Fruit fly (Drosophila melanogaster) whole organism, embryonic: ENCODE measurements around the gene RhoGDI.

ENCODE experiments used
- CG10654 ChIP-seq: fragments of 200-800 bp; sonication (Bioruptor generic); optimal IDR thresholded peaks from 2 replicates; lab custom pipeline; 2016; ENCODE audit warnings: missing biosample characterization, missing genetic modification characterization
- CG11247 ChIP-seq: fragments of 200-800 bp; sonication (Bioruptor generic); IDR thresholded peaks from 2 replicates; pipeline ENCODE4 v1.3.6; 2022; ENCODE audit warnings: missing biosample characterization, missing genetic modification characterization
- CG1233 ChIP-seq: fragments of 200-800 bp; sonication (Bioruptor generic); optimal IDR thresholded peaks from 4 replicates; lab custom pipeline; 2018; ENCODE audit warnings: missing biosample characterization, mild to moderate bottlenecking, missing genetic modification characterization
- CG14710 ChIP-seq: fragments of 200-800 bp; sonication (Bioruptor generic); optimal IDR thresholded peaks from 3 replicates; lab custom pipeline; 2019; ENCODE audit warnings: missing biosample characterization, mild to moderate bottlenecking, missing genetic modification characterization, moderate library complexity
- CG16863 ChIP-seq: fragments of 200-800 bp; sonication (Bioruptor generic); optimal IDR thresholded peaks from 3 replicates; lab custom pipeline; 2016; ENCODE audit warnings: missing biosample characterization, missing genetic modification characterization
- CG17568 ChIP-seq: fragments of 200-800 bp; sonication (Bioruptor generic); optimal IDR thresholded peaks from 2 replicates; lab custom pipeline; 2018; ENCODE audit warnings: missing biosample characterization, mild to moderate bottlenecking, missing genetic modification characterization, moderate library complexity
- CG18262 ChIP-seq: fragments of 200-800 bp; optimal IDR thresholded peaks from 3 replicates; lab custom pipeline; 2019; ENCODE audit warnings: missing biosample characterization, mild to moderate bottlenecking, missing genetic modification characterization, moderate library complexity
- CG2202 ChIP-seq: fragments of 200-800 bp; sonication (Bioruptor generic); optimal IDR thresholded peaks from 2 replicates; lab custom pipeline; 2018; ENCODE audit warnings: missing biosample characterization, mild to moderate bottlenecking, missing genetic modification characterization
- CG31441 ChIP-seq: fragments of 200-800 bp; sonication (Bioruptor generic); IDR thresholded peaks from 2 replicates; pipeline ENCODE4 v1.3.6; 2022; ENCODE audit warnings: missing biosample characterization, missing genetic modification characterization
- CG33557 ChIP-seq: fragments of 200-800 bp; sonication (Bioruptor generic); optimal IDR thresholded peaks from 2 replicates; lab custom pipeline; 2019; ENCODE audit warnings: missing biosample characterization, mild to moderate bottlenecking, missing genetic modification characterization, moderate library complexity
- CG4360 ChIP-seq: fragments of 200-800 bp; sonication (Bioruptor generic); IDR thresholded peaks from 2 replicates; pipeline ENCODE4 v1.3.6; 2022; ENCODE audit warnings: missing biosample characterization, missing genetic modification characterization
- CG6683 ChIP-seq: fragments of 200-800 bp; sonication (Bioruptor generic); optimal IDR thresholded peaks from 2 replicates; lab custom pipeline; 2017; ENCODE audit warnings: missing biosample characterization, mild to moderate bottlenecking, missing genetic modification characterization, missing genetic modification reagents
- CG7745 ChIP-seq: fragments of 200-800 bp; sonication (Bioruptor generic); optimal IDR thresholded peaks from 2 replicates; lab custom pipeline; 2018; ENCODE audit warnings: missing biosample characterization, mild to moderate bottlenecking, missing genetic modification characterization, moderate library complexity
- CG7786 ChIP-seq: fragments of 200-800 bp; sonication (Bioruptor generic); optimal IDR thresholded peaks from 2 replicates; lab custom pipeline; 2016; ENCODE audit warnings: missing biosample characterization, missing genetic modification characterization
- CG9437 ChIP-seq: fragments of 200-800 bp; sonication (Bioruptor generic); optimal IDR thresholded peaks from 2 replicates; lab custom pipeline; 2018; ENCODE audit warnings: missing biosample characterization, mild to moderate bottlenecking, missing genetic modification characterization
- Deaf1 ChIP-seq: fragments of 200-800 bp; optimal IDR thresholded peaks from 3 replicates; lab custom pipeline; 2019; ENCODE audit warnings: missing biosample characterization, mild to moderate bottlenecking, missing genetic modification characterization, moderate library complexity
- Dfd ChIP-seq, 2 experiments: fragments of >200 bp; optimal IDR thresholded peaks; 2 replicates each; lab custom pipeline; 2017; ENCODE audit warnings: missing biosample characterization in 2 of 2, missing genetic modification characterization in 2 of 2
- Dll ChIP-seq: fragments of 200-800 bp; sonication (Bioruptor generic); IDR thresholded peaks from 4 replicates; pipeline ENCODE4 v1.3.6; 2022; ENCODE audit warnings: missing biosample characterization, missing genetic modification characterization; ENCODE audit not compliant: partially characterized antibody
- Fer2 ChIP-seq: fragments of 200-800 bp; sonication (Bioruptor generic); optimal IDR thresholded peaks from 2 replicates; lab custom pipeline; 2018; ENCODE audit warnings: missing biosample characterization, mild to moderate bottlenecking, missing genetic modification characterization, moderate library complexity
- Hr3 ChIP-seq: fragments of 200-800 bp; sonication (Bioruptor generic); optimal IDR thresholded peaks from 3 replicates; lab custom pipeline; 2016; ENCODE audit warnings: missing biosample characterization, missing genetic modification characterization
- Lpt ChIP-seq: fragments of >200 bp; optimal IDR thresholded peaks from 2 replicates; lab custom pipeline; 2018; ENCODE audit warnings: missing biosample characterization, missing genetic modification characterization
- Nf-YC ChIP-seq: fragments of 200-800 bp; optimal IDR thresholded peaks from 3 replicates; lab custom pipeline; 2019; ENCODE audit warnings: missing biosample characterization, mild to moderate bottlenecking, missing genetic modification characterization, moderate library complexity
- Oaz ChIP-seq: fragments of 200-800 bp; sonication (Bioruptor generic); IDR thresholded peaks from 2 replicates; pipeline ENCODE4 v1.3.6; 2022; ENCODE audit warnings: missing biosample characterization, missing genetic modification characterization
- Oli ChIP-seq: fragments of 200-800 bp; sonication (Bioruptor generic); optimal IDR thresholded peaks from 2 replicates; lab custom pipeline; 2018; ENCODE audit warnings: missing biosample characterization, mild to moderate bottlenecking, missing genetic modification characterization, moderate library complexity
- Scr ChIP-seq: fragments of 200-800 bp; sonication (Bioruptor generic); IDR thresholded peaks from 2 replicates; pipeline ENCODE4 v1.3.6; 2022; ENCODE audit warnings: missing biosample characterization, missing genetic modification characterization; ENCODE audit not compliant: partially characterized antibody
- Side ChIP-seq: fragments of 200-800 bp; sonication (Bioruptor generic); optimal IDR thresholded peaks from 2 replicates; lab custom pipeline; 2016; ENCODE audit warnings: missing biosample characterization, missing genetic modification characterization
- TFAM ChIP-seq: fragments of 200-800 bp; sonication (Bioruptor generic); optimal IDR thresholded peaks from 2 replicates; lab custom pipeline; 2017; ENCODE audit warnings: missing biosample characterization, missing genetic modification characterization, inconsistent platforms
- Vsx1 ChIP-seq: fragments of 200-800 bp; sonication (Bioruptor generic); optimal IDR thresholded peaks from 2 replicates; lab custom pipeline; 2017; ENCODE audit warnings: missing biosample characterization, mild to moderate bottlenecking, missing genetic modification characterization, missing genetic modification reagents
- ac ChIP-seq: fragments of 200-800 bp; sonication (Bioruptor generic); optimal IDR thresholded peaks from 3 replicates; lab custom pipeline; 2017; ENCODE audit warnings: missing biosample characterization, mild to moderate bottlenecking, missing genetic modification characterization
- amos ChIP-seq: fragments of 200-800 bp; sonication (Bioruptor generic); IDR thresholded peaks from 2 replicates; pipeline ENCODE4 v1.3.6; 2022; ENCODE audit warnings: missing biosample characterization, missing genetic modification characterization; ENCODE audit not compliant: partially characterized antibody
- bab2 ChIP-seq: fragments of 200-800 bp; sonication (Bioruptor generic); optimal IDR thresholded peaks from 2 replicates; lab custom pipeline; 2016; ENCODE audit warnings: missing biosample characterization, missing genetic modification characterization
- danr ChIP-seq: fragments of 200-800 bp; sonication (Bioruptor generic); IDR thresholded peaks from 2 replicates; pipeline ENCODE4 v1.3.6; 2022; ENCODE audit warnings: missing biosample characterization, missing genetic modification characterization
- emc ChIP-seq: fragments of 200-800 bp; sonication (Bioruptor generic); optimal IDR thresholded peaks from 2 replicates; lab custom pipeline; 2016; ENCODE audit warnings: missing biosample characterization, missing genetic modification characterization
- fd96Cb ChIP-seq: fragments of 200-800 bp; sonication (Bioruptor generic); optimal IDR thresholded peaks from 2 replicates; lab custom pipeline; 2018; ENCODE audit warnings: missing biosample characterization, mild to moderate bottlenecking, missing genetic modification characterization, moderate library complexity
- gcm2 ChIP-seq: fragments of 200-800 bp; sonication (Bioruptor generic); optimal IDR thresholded peaks from 2 replicates; lab custom pipeline; 2016; ENCODE audit warnings: missing biosample characterization, missing genetic modification characterization
- h ChIP-seq: fragments of >200 bp; optimal IDR thresholded peaks from 2 replicates; lab custom pipeline; 2017
- hb ChIP-seq: fragments of 200-800 bp; sonication (Bioruptor generic); IDR thresholded peaks from 3 replicates; pipeline ENCODE4 v1.3.6; 2022; ENCODE audit warnings: missing biosample characterization, missing genetic modification characterization; ENCODE audit not compliant: partially characterized antibody
- ken ChIP-seq: fragments of 200-800 bp; sonication (Bioruptor generic); IDR thresholded peaks from 3 replicates; pipeline ENCODE4 v1.3.6; 2022; ENCODE audit warnings: missing biosample characterization, missing genetic modification characterization
- luna ChIP-seq: fragments of 200-800 bp; sonication (Bioruptor generic); optimal IDR thresholded peaks from 2 replicates; lab custom pipeline; 2016; ENCODE audit warnings: missing biosample characterization, missing genetic modification characterization
- mld ChIP-seq: fragments of 200-800 bp; sonication (Bioruptor generic); IDR thresholded peaks from 3 replicates; pipeline ENCODE4 v1.3.6; 2022; ENCODE audit warnings: missing biosample characterization, missing genetic modification characterization; ENCODE audit not compliant: partially characterized antibody
- peb ChIP-seq: fragments of 200-800 bp; sonication (Bioruptor generic); IDR thresholded peaks from 2 replicates; pipeline ENCODE4 v1.3.6; 2022; ENCODE audit warnings: missing biosample characterization, missing genetic modification characterization
- psq ChIP-seq: fragments of 200-800 bp; sonication (Bioruptor generic); optimal IDR thresholded peaks from 2 replicates; lab custom pipeline; 2017; ENCODE audit warnings: missing biosample characterization, missing genetic modification characterization
- repo ChIP-seq: fragments of 200-800 bp; sonication (Bioruptor generic); optimal IDR thresholded peaks from 2 replicates; lab custom pipeline; 2016; ENCODE audit warnings: missing biosample characterization, missing genetic modification characterization
- run ChIP-seq: fragments of 200-800 bp; sonication (Bioruptor generic); optimal IDR thresholded peaks from 3 replicates; lab custom pipeline; 2018; ENCODE audit warnings: missing biosample characterization, mild to moderate bottlenecking, missing genetic modification characterization
- seq ChIP-seq: fragments of 200-800 bp; sonication (Bioruptor generic); IDR thresholded peaks from 2 replicates; pipeline ENCODE4 v1.3.6; 2022; ENCODE audit warnings: missing biosample characterization, missing genetic modification characterization
- sima ChIP-seq: fragments of 200-800 bp; sonication (Bioruptor generic); optimal IDR thresholded peaks from 2 replicates; lab custom pipeline; 2016; ENCODE audit warnings: missing biosample characterization, missing genetic modification characterization
- ssp ChIP-seq: fragments of 200-800 bp; sonication (Bioruptor generic); IDR thresholded peaks from 2 replicates; pipeline ENCODE4 v1.3.6; 2022; ENCODE audit warnings: missing biosample characterization, missing genetic modification characterization
- tap ChIP-seq: fragments of 200-800 bp; optimal IDR thresholded peaks from 3 replicates; lab custom pipeline; 2019; ENCODE audit warnings: missing biosample characterization, mild to moderate bottlenecking, missing genetic modification characterization, moderate library complexity
- tio ChIP-seq: fragments of 200-800 bp; sonication (Bioruptor generic); optimal IDR thresholded peaks from 2 replicates; lab custom pipeline; 2017; ENCODE audit warnings: missing biosample characterization, missing genetic modification characterization, inconsistent platforms
- ttk ChIP-seq: fragments of 200-800 bp; sonication (Bioruptor generic); IDR thresholded peaks from 2 replicates; pipeline ENCODE4 v2.1.2; 2022; ENCODE audit warnings: missing biosample characterization, missing genetic modification characterization
- yki ChIP-seq: fragments of >200 bp; optimal IDR thresholded peaks from 3 replicates; lab custom pipeline; 2018

Gene RhoGDI

dm6 chr3L:19898547-19899282 lies 29.8 kb upstream of the RhoGDI start (continued):
- TF ChIP-seq Oli (tag; lab: Kevin White, UChicago) (peak; percentile 47), Dfd (GFP tag; optimal IDR thresholded peaks at IDR 0.05; lab: Kevin White, UChicago) (no peak), ac (GFP tag; lab: Kevin White, UChicago) (peak; percentile 68), CG31441 (GFP tag; lab: Robert Waterston, UW) (no peak; the same call in 1 of the 2 replicates), CG9437 (no peak), CG11247 (GFP tag; lab: Robert Waterston, UW) (no peak), Vsx1 (GFP tag; lab: Kevin White, UChicago) (no peak), bab2 (GFP tag; lab: Kevin White, UChicago) (no peak), amos (no peak), hb (GFP tag; lab: Robert Waterston, UW) (no peak), CG33557 (GFP tag; lab: Kevin White, UChicago) (no peak), seq (GFP tag; lab: Robert Waterston, UW) (no peak), ssp (no peak), Deaf1 (no peak), repo (GFP tag; lab: Kevin White, UChicago) (no peak), CG7745 (tag; lab: Kevin White, UChicago) (no peak), CG18262 (tag; lab: Kevin White, UChicago) (peak; percentile 55), Fer2 (tag; lab: Kevin White, UChicago) (no peak), Hr3 (GFP tag; lab: Kevin White, UChicago) (peak; percentile 23), Dll (GFP tag; lab: Robert Waterston, UW) (no peak), Side (GFP tag; lab: Kevin White, UChicago) (no peak), CG17568 (GFP tag; lab: Kevin White, UChicago) (no peak), CG2202 (tag; lab: Kevin White, UChicago) (peak; percentile 15), CG1233 (GFP tag; lab: Kevin White, UChicago) (no peak), gcm2 (GFP tag; lab: Kevin White, UChicago) (no peak), CG10654 (GFP tag; lab: Kevin White, UChicago) (no peak), sima (GFP tag; lab: Kevin White, UChicago) (no peak), fd96Cb (tag; lab: Kevin White, UChicago) (peak; percentile 19), luna (GFP tag; lab: Kevin White, UChicago) (no peak), run (tag; lab: Kevin White, UChicago) (no peak), Oaz (GFP tag; lab: Robert Waterston, UW) (no peak), ttk (no peak), CG6683 (GFP tag; lab: Kevin White, UChicago) (no peak), CG4360 (GFP tag; lab: Robert Waterston, UW) (no peak), h (lab: Kevin White, UChicago) (no peak), CG14710 (tag; lab: Kevin White, UChicago) (peak; percentile 33), danr (GFP tag; lab: Robert Waterston, UW) (no peak), ken (no peak), yki (lab: Kevin White, UChicago) (no peak), CG7786 (GFP tag; lab: Kevin White, UChicago) (no peak), Nf-YC (tag; lab: Kevin White, UChicago) (no peak), Lpt (GFP tag; lab: Kevin White, UChicago) (no peak), tio (peak; percentile 71), psq (no peak), TFAM (GFP tag; lab: Kevin White, UChicago) (no peak), Scr (no peak), CG16863 (GFP tag; lab: Kevin White, UChicago) (peak; percentile 16), tap (no peak), peb (GFP tag; lab: Robert Waterston, UW) (no peak), emc (GFP tag; lab: Kevin White, UChicago) (no peak), mld (GFP tag; lab: Robert Waterston, UW) (no peak)
